In genomic region chrX:16655283-16655682, ce11 we compare ENCODE assay signal across 7 worm cellular contexts.
TF ChIP-seq lines count a peak whose summit lies in the region.

No protein-coding gene starts in this region.

TF ChIP-seq in whole organism, L1 larva, 84 proteins besides CTCF, POLR2A, EP300 and RAD21 (continues in another document):
- TF ChIP-seq fos-1 (tag; optimal IDR thresholded peaks at IDR 0.05; lab: Kevin White, UChicago), result no peak
- TF ChIP-seq skn-1 (tag; optimal IDR thresholded peaks at IDR 0.05; lab: Kevin White, UChicago), result no peak
- TF ChIP-seq unc-130 (tag; optimal IDR thresholded peaks at IDR 0.05; lab: Kevin White, UChicago), result peak; percentile 30
- no peak for TF ChIP-seq grh-1 (GFP tag; IDR thresholded peaks at IDR 0.05; lab: Robert Waterston, UW)
- no peak for TF ChIP-seq C16A3.4 (tag; optimal IDR thresholded peaks at IDR 0.05; lab: Kevin White, UChicago)
- peak; percentile 72 for TF ChIP-seq lin-14 (GFP tag; optimal IDR thresholded peaks at IDR 0.05; lab: Kevin White, UChicago)
- TF ChIP-seq rnt-1 (tag; optimal IDR thresholded peaks at IDR 0.05; lab: Kevin White, UChicago), result peak; percentile 59
- TF ChIP-seq lsy-2 (tag; optimal IDR thresholded peaks at IDR 0.05; lab: Kevin White, UChicago), result peak in 1 of 2 experiments; percentile 18
- peak; percentile 27 for TF ChIP-seq dsc-1 (tag; optimal IDR thresholded peaks at IDR 0.05; lab: Kevin White, UChicago)
- TF ChIP-seq ztf-4 (tag; optimal IDR thresholded peaks at IDR 0.05; lab: Kevin White, UChicago), result no peak
- TF ChIP-seq nhr-19 (GFP tag; conservative IDR thresholded peaks at IDR 0.05; lab: Robert Waterston, UW), result 0 out of 2 replicates have a peak, but pooled peaks have one; percentile 24
- TF ChIP-seq mdl-1 (tag; optimal IDR thresholded peaks at IDR 0.05; lab: Kevin White, UChicago), result peak in 1 of 2 experiments; percentile 14
- TF ChIP-seq nhr-71 (tag; optimal IDR thresholded peaks at IDR 0.05; lab: Kevin White, UChicago), result peak; percentile 58

TF ChIP-seq in whole organism, L2 larva, 48 proteins besides CTCF, POLR2A, EP300 and RAD21:
- TF ChIP-seq nhr-237 (tag; optimal IDR thresholded peaks at IDR 0.05; lab: Kevin White, UChicago) (no peak), sma-9 (GFP tag; optimal IDR thresholded peaks at IDR 0.05; lab: Kevin White, UChicago) (peak; percentile 10), sma-9 (tag; optimal IDR thresholded peaks at IDR 0.05; lab: Kevin White, UChicago) (no peak), nhr-25 (tag; optimal IDR thresholded peaks at IDR 0.05; lab: Kevin White, UChicago) (no peak), ztf-11 (tag; optimal IDR thresholded peaks at IDR 0.05; lab: Kevin White, UChicago) (no peak), unc-39 (tag; optimal IDR thresholded peaks at IDR 0.05; lab: Kevin White, UChicago) (no peak), Y55F3AM.14 (GFP tag; optimal IDR thresholded peaks at IDR 0.05; lab: Kevin White, UChicago) (no peak), sem-4 (tag; optimal IDR thresholded peaks at IDR 0.05; lab: Kevin White, UChicago) (no peak), nhr-129 (tag; optimal IDR thresholded peaks at IDR 0.05; lab: Kevin White, UChicago) (peak; percentile 39), alr-1 (tag; optimal IDR thresholded peaks at IDR 0.05; lab: Kevin White, UChicago) (no peak), gmeb-1 (tag; optimal IDR thresholded peaks at IDR 0.05; lab: Kevin White, UChicago) (no peak), F13H6.1 (tag; optimal IDR thresholded peaks at IDR 0.05; lab: Kevin White, UChicago) (peak; percentile 78), lsy-2 (tag; optimal IDR thresholded peaks at IDR 0.05; lab: Kevin White, UChicago) (peak in 1 of 2 experiments; percentile 9)
TF ChIP-seq in whole organism, L2 larva: peak in this region for 4.

TF ChIP-seq in whole organism, L3 larva, 47 proteins besides CTCF, POLR2A, EP300 and RAD21:
- TF ChIP-seq snpc-4 (tag; optimal IDR thresholded peaks at IDR 0.05; lab: Kevin White, UChicago) (no peak), lin-39 (tag; optimal IDR thresholded peaks at IDR 0.05; lab: Kevin White, UChicago) (peak; percentile 29)

TF ChIP-seq in whole organism, L4 larva, 104 proteins besides CTCF, POLR2A, EP300 and RAD21:
- TF ChIP-seq set-16 (GFP tag; IDR thresholded peaks at IDR 0.05; lab: Robert Waterston, UW), result peak; percentile 42; the same call in 1 of the 2 replicates
- TF ChIP-seq daf-16 (GFP tag; optimal IDR thresholded peaks at IDR 0.05; lab: Kevin White, UChicago), result peak in 1 of 2 experiments; percentile 11
- no peak for TF ChIP-seq daf-16 (tag; optimal IDR thresholded peaks at IDR 0.05; lab: Kevin White, UChicago)
- TF ChIP-seq ceh-82 (tag; optimal IDR thresholded peaks at IDR 0.05; lab: Kevin White, UChicago), result no peak
- TF ChIP-seq hlh-11 (tag; optimal IDR thresholded peaks at IDR 0.05; lab: Kevin White, UChicago), result peak; percentile 42

TF ChIP-seq in whole organism, late embryonic, 69 proteins besides CTCF, POLR2A, EP300 and RAD21 (continues in another document):
- TF ChIP-seq ztf-16 (tag; optimal IDR thresholded peaks at IDR 0.05; lab: Kevin White, UChicago) (no peak), unc-55 (GFP tag; optimal IDR thresholded peaks at IDR 0.05; lab: Kevin White, UChicago) (peak; percentile 62), lin-11 (tag; optimal IDR thresholded peaks at IDR 0.05; lab: Kevin White, UChicago) (no peak), F13H6.1 (tag; optimal IDR thresholded peaks at IDR 0.05; lab: Kevin White, UChicago) (no peak), ceh-34 (tag; optimal IDR thresholded peaks at IDR 0.05; lab: Kevin White, UChicago) (peak; percentile 24), lim-6 (tag; optimal IDR thresholded peaks at IDR 0.05; lab: Kevin White, UChicago) (no peak), tbx-2 (tag; optimal IDR thresholded peaks at IDR 0.05; lab: Kevin White, UChicago) (no peak), odd-2 (tag; optimal IDR thresholded peaks at IDR 0.05; lab: Kevin White, UChicago) (no peak), hlh-13 (GFP tag; optimal IDR thresholded peaks at IDR 0.05; lab: Kevin White, UChicago) (no peak), hlh-30 (tag; optimal IDR thresholded peaks at IDR 0.05; lab: Kevin White, UChicago; ENCODE audit: insufficient read depth) (no peak), mec-3 (tag; optimal IDR thresholded peaks at IDR 0.05; lab: Kevin White, UChicago; ENCODE audit: borderline replicate concordance) (no peak), pha-4 (tag; optimal IDR thresholded peaks at IDR 0.05; lab: Kevin White, UChicago) (no peak), ceh-19 (GFP tag; optimal IDR thresholded peaks at IDR 0.05; lab: Kevin White, UChicago) (no peak), hlh-8 (tag; optimal IDR thresholded peaks at IDR 0.05; lab: Kevin White, UChicago) (no peak), pat-9 (tag; optimal IDR thresholded peaks at IDR 0.05; lab: Kevin White, UChicago) (no peak), tbx-7 (tag; optimal IDR thresholded peaks at IDR 0.05; lab: Kevin White, UChicago) (no peak), ceh-18 (tag; optimal IDR thresholded peaks at IDR 0.05; lab: Kevin White, UChicago) (peak; percentile 48), C38D4.7 (GFP tag; optimal IDR thresholded peaks at IDR 0.05; lab: Kevin White, UChicago) (no peak), rnt-1 (tag; optimal IDR thresholded peaks at IDR 0.05; lab: Kevin White, UChicago) (peak; percentile 52), nfya-1 (tag; optimal IDR thresholded peaks at IDR 0.05; lab: Kevin White, UChicago) (peak; percentile 6), Y22D7AL.16 (tag; optimal IDR thresholded peaks at IDR 0.05; lab: Kevin White, UChicago) (no peak)

TF ChIP-seq in whole organism, mixed stage, embryonic, 35 proteins besides CTCF, POLR2A, EP300 and RAD21:
- TF ChIP-seq flh-1 (GFP tag; optimal IDR thresholded peaks at IDR 0.05; lab: Kevin White, UChicago) (no peak), unc-62 (GFP tag; optimal IDR thresholded peaks at IDR 0.05; lab: Kevin White, UChicago) (peak; percentile 50), unc-120 (tag; optimal IDR thresholded peaks at IDR 0.05; lab: Kevin White, UChicago; ENCODE audit: poor library complexity, severe bottlenecking) (peak; percentile 69), hlh-1 (tag; optimal IDR thresholded peaks at IDR 0.05; lab: Kevin White, UChicago) (peak; percentile 95)

TF ChIP-seq in whole organism, young adult, 124 proteins besides CTCF, POLR2A, EP300 and RAD21:
- peak; percentile 72 for TF ChIP-seq zfh-2 (GFP tag; conservative IDR thresholded peaks at IDR 0.05; lab: Robert Waterston, UW)
- TF ChIP-seq nfya-1 (tag; optimal IDR thresholded peaks at IDR 0.05; lab: Kevin White, UChicago; ENCODE audit: borderline replicate concordance, insufficient read depth), result no peak
- TF ChIP-seq nhr-120 (GFP tag; IDR thresholded peaks at IDR 0.05; lab: Robert Waterston, UW), result 0 out of 2 replicates have a peak, but pooled peaks have one; percentile 6
